Fruit fly (Drosophila melanogaster): ENCODE measurements around the gene CG8945.
A peak's percentile ranks its signal among the peaks of the same experiment; 100 is the strongest.

The CG8945 gene

DNA sequence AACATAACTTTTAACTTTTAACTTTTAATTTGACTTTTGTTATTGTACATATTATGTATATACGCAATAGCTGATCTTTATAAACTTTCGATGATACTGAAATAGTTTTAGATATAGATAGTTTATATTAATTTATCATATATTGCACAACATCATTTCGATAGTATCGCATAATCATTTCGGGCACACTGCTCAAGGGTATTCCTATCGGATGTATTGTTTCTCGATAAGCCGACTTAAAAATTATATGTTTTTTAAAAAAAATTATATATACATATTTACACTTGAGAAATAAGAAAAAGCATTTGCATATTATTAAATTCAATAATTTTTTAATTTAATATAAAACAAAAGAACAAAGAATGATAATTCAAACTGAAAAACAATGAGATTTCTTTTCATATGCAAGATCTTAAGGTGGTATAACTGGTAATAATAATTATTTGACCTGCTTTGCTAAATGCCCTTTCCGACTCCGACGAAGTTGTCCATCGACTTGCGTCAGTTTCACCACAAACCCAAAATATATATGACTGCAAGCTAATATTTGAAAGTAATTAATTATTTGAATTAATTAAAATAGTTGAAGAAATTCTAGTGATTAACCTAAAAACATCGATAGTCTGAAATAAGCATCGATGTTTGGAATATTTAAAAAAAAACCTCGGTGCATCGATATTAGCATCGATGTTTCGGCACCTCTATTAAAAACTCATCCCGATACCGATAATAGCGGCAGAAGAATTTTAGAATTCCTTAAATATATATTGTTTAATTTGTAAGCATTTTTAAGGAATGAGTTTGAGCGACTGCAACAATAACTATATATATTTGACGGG lies 9.1 kb downstream of the CG8945 start, which contains the start of gene CG4949 (continued):
- TF ChIP-seq Abd-B (GFP tag; optimal IDR thresholded peaks at IDR 0.05) (no peak), ab (GFP tag; optimal IDR thresholded peaks at IDR 0.05) (no peak), yki (optimal IDR thresholded peaks at IDR 0.05) (no peak), TFAM (GFP tag; optimal IDR thresholded peaks at IDR 0.05) (no peak), sens-2 (GFP tag; IDR thresholded peaks at IDR 0.05) (no peak), Bdp1 (GFP tag; optimal IDR thresholded peaks at IDR 0.05) (no peak), Neu2 (GFP tag; optimal IDR thresholded peaks at IDR 0.05; ENCODE audit: borderline replicate concordance) (no peak), fd3F (GFP tag; optimal IDR thresholded peaks at IDR 0.05) (no peak), CG10543 (GFP tag; optimal IDR thresholded peaks at IDR 0.05) (peak; percentile 14), CG18262 (tag; optimal IDR thresholded peaks at IDR 0.05) (peak; percentile 56), CG14710 (tag; optimal IDR thresholded peaks at IDR 0.05) (peak; percentile 69), bowl (GFP tag; IDR thresholded peaks at IDR 0.05) (no peak), Spps (tag; optimal IDR thresholded peaks at IDR 0.05) (no peak), CG6791 (GFP tag; IDR thresholded peaks at IDR 0.05; ENCODE audit: partially characterized antibody) (peak; percentile 94), CG2678 (tag; optimal IDR thresholded peaks at IDR 0.05) (no peak), CG13287 (GFP tag; IDR thresholded peaks at IDR 0.05; ENCODE audit: partially characterized antibody) (peak; percentile 84), CkIIα-i1 (GFP tag; IDR thresholded peaks at IDR 0.05) (no peak), CG1832 (GFP tag; optimal IDR thresholded peaks at IDR 0.05) (no peak), GATAe (GFP tag; conservative IDR thresholded peaks at IDR 0.05) (no peak), Dek (tag; optimal IDR thresholded peaks at IDR 0.05) (no peak), gcm2 (GFP tag; optimal IDR thresholded peaks at IDR 0.05) (no peak), CG17829 (tag; optimal IDR thresholded peaks at IDR 0.05) (peak; percentile 8), Six4 (GFP tag; optimal IDR thresholded peaks at IDR 0.05) (no peak), CG12219 (GFP tag; optimal IDR thresholded peaks at IDR 0.05) (no peak), kah (GFP tag; optimal IDR thresholded peaks at IDR 0.05) (no peak), salm (tag; optimal IDR thresholded peaks at IDR 0.05) (no peak), CG34376 (GFP tag; optimal IDR thresholded peaks at IDR 0.05) (no peak), CG42726 (GFP tag; IDR thresholded peaks at IDR 0.05; ENCODE audit: partially characterized antibody) (peak; percentile 85), gsb-n (tag; optimal IDR thresholded peaks at IDR 0.05) (no peak), CG32767 (GFP tag; IDR thresholded peaks at IDR 0.05) (no peak), CG13624 (GFP tag; optimal IDR thresholded peaks at IDR 0.05) (no peak), CG10321 (GFP tag; IDR thresholded peaks at IDR 0.05) (no peak), CG10147 (GFP tag; optimal IDR thresholded peaks at IDR 0.05) (peak; percentile 16), CG3726 (GFP tag; IDR thresholded peaks at IDR 0.05) (no peak), tll (GFP tag; optimal IDR thresholded peaks at IDR 0.05) (no peak), CG6175 (GFP tag; IDR thresholded peaks at IDR 0.05) (no peak), stwl (tag; optimal IDR thresholded peaks at IDR 0.05) (peak; percentile 42), ems (GFP tag; optimal IDR thresholded peaks at IDR 0.05) (no peak), CG5245 (GFP tag; optimal IDR thresholded peaks at IDR 0.05) (no peak), Atf3 (GFP tag; optimal IDR thresholded peaks at IDR 0.05) (no peak), jing (GFP tag; optimal IDR thresholded peaks at IDR 0.05) (no peak), Stat92E (GFP tag; optimal IDR thresholded peaks at IDR 0.05) (no peak), dan (GFP tag; IDR thresholded peaks at IDR 0.05) (no peak), abd-A (tag; optimal IDR thresholded peaks at IDR 0.05) (no peak), gro (GFP tag; optimal IDR thresholded peaks at IDR 0.05) (no peak), CG8388 (GFP tag; optimal IDR thresholded peaks at IDR 0.05) (peak; percentile 11), CG15011 (GFP tag; optimal IDR thresholded peaks at IDR 0.05) (no peak), CG4424 (GFP tag; optimal IDR thresholded peaks at IDR 0.05) (no peak), CG18599 (GFP tag; optimal IDR thresholded peaks at IDR 0.05) (no peak)
